Fruit fly (Drosophila melanogaster) Kc167 (cell line): ENCODE data around the gene CG14969.

Source experiments
- Myc ChIP-seq: fragments of >200 bp; optimal IDR thresholded peaks from 2 replicates; lab custom pipeline; 2017; ENCODE audit warnings: missing external identifiers
- Sin3A ChIP-seq: fragments of >200 bp; optimal IDR thresholded peaks from 2 replicates; lab custom pipeline; 2018; ENCODE audit warnings: missing external identifiers
- h ChIP-seq: fragments of >200 bp; optimal IDR thresholded peaks from 3 replicates; lab custom pipeline; 2018; ENCODE audit warnings: missing external identifiers
- psq ChIP-seq: fragments of >200 bp; optimal IDR thresholded peaks from 2 replicates; lab custom pipeline; 2017; ENCODE audit warnings: missing external identifiers
- ttk ChIP-seq: sonication (Bioruptor generic); optimal IDR thresholded peaks from 2 replicates; lab custom pipeline; 2017; ENCODE audit warnings: missing external identifiers

- TF ChIP-seq Myc (lab: Kevin White, UChicago) (no peak), h (lab: Kevin White, UChicago) (no peak), psq (lab: Kevin White, UChicago) (no peak), Sin3A (lab: Kevin White, UChicago) (no peak), ttk (lab: Kevin White, UChicago) (no peak)
These were observed 18.3 kb downstream of the CG14969 start, which contains the start of gene Drsl5 for dm6 chr3L:3316441-3316840.
